Fruit fly (Drosophila melanogaster): ENCODE results near the gene Hira.
"Not testable (repeated sequence)": the region's sequence is repeated elsewhere in the genome, so short reads cannot be mapped to it uniquely, and the experiment has no call there.

The Hira gene

DNA sequence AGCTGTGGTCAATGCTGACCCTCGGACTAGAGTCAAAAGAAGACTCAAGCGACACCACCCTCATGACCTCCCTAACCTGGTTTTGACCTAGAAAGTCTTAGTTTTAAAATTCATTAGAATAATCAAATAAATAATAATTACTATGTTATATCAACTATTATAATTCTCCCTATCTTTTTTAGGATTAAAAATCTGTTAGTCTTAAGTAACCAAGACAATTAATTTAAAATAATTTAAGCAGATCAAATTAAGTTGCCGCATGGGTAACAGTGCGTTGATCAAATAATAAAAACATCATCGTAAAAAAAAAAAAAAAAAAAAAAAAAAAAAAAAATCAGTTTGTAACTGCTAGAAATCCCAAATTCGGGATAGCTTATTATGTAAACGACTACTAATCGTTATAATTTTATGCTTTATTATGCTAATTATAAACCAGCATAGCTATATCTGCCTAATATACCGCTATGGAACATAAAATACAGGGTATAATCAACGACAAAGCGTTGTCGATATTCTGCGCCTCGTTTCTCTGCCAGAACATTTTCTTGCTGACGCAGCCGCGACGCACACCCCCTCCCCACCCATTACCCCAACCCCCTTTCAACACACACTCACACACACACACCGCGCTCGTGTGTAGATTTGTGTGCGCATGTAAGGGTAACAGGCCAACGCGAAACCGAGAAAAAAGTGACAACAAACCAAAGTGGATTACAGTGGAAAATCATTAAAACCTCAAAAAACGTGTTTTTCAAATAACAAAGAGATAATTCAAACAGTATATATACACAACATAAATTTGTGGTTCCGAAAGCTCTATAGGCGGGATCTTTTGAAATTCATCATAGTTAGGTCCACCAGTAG is 18.7 kb upstream of the Hira start (continued):
- TF ChIP-seq stc (GFP tag; IDR thresholded peaks at IDR 0.05) (peak; percentile 60), Awh (GFP tag; IDR thresholded peaks at IDR 0.05) (peak; percentile 55), CG15514 (GFP tag; optimal IDR thresholded peaks at IDR 0.05) (peak; percentile 41), chinmo (GFP tag; IDR thresholded peaks at IDR 0.05; ENCODE audit: partially characterized antibody) (peak; percentile 91), CG2712 (tag; optimal IDR thresholded peaks at IDR 0.05) (peak; percentile 15), slp2 (GFP tag; optimal IDR thresholded peaks at IDR 0.05) (peak; percentile 94), CG17802 (tag; optimal IDR thresholded peaks at IDR 0.05) (peak; percentile 9), CG31365 (tag; optimal IDR thresholded peaks at IDR 0.05) (peak; percentile 56), CG33213 (GFP tag; optimal IDR thresholded peaks at IDR 0.05) (peak; percentile 42), org-1 (GFP tag; optimal IDR thresholded peaks at IDR 0.05) (peak; percentile 83), gcm2 (GFP tag; optimal IDR thresholded peaks at IDR 0.05) (peak; percentile 27), CG12299 (tag; optimal IDR thresholded peaks at IDR 0.05) (peak; percentile 67), fd3F (GFP tag; optimal IDR thresholded peaks at IDR 0.05) (peak; percentile 59), CG11085 (GFP tag; IDR thresholded peaks at IDR 0.05) (peak; percentile 40), MTF-1 (GFP tag; optimal IDR thresholded peaks at IDR 0.05; ENCODE audit: borderline replicate concordance) (peak; percentile 10), CG11093 (GFP tag; IDR thresholded peaks at IDR 0.05) (peak; percentile 51; the same call in 1 of the 3 replicates), CG2120 (GFP tag; optimal IDR thresholded peaks at IDR 0.05) (peak; percentile 77), cg (GFP tag; optimal IDR thresholded peaks at IDR 0.05) (peak; percentile 86), kni (GFP tag; optimal IDR thresholded peaks at IDR 0.05) (peak; percentile 69), CG6689 (GFP tag; IDR thresholded peaks at IDR 0.05) (peak; percentile 56), Aef1 (GFP tag; IDR thresholded peaks at IDR 0.05) (peak; percentile 52), grn (GFP tag; optimal IDR thresholded peaks at IDR 0.05) (peak; percentile 64), zfh1 (GFP tag; IDR thresholded peaks at IDR 0.05) (peak; percentile 79), PHDP (tag; optimal IDR thresholded peaks at IDR 0.05) (peak; percentile 60), CG2199 (GFP tag; IDR thresholded peaks at IDR 0.05) (peak; percentile 54; the same call in 1 of the 3 replicates), CG12659 (GFP tag; optimal IDR thresholded peaks at IDR 0.05) (peak; percentile 63), twi (tag; optimal IDR thresholded peaks at IDR 0.05) (peak; percentile 6), CG10431 (GFP tag; optimal IDR thresholded peaks at IDR 0.05) (peak; percentile 37), CG32772 (GFP tag; IDR thresholded peaks at IDR 0.05) (peak; percentile 62), her (GFP tag; optimal IDR thresholded peaks at IDR 0.05) (peak; percentile 66), CG3281 (GFP tag; optimal IDR thresholded peaks at IDR 0.05) (peak; percentile 72), pnt (GFP tag; optimal IDR thresholded peaks at IDR 0.05) (peak; percentile 93), Oaz (GFP tag; IDR thresholded peaks at IDR 0.05) (peak; percentile 58; the same call in 1 of the 2 replicates), Gsc (GFP tag; IDR thresholded peaks at IDR 0.05) (peak; percentile 55), p53 (GFP tag; optimal IDR thresholded peaks at IDR 0.05) (peak; percentile 84), D19A (tag; optimal IDR thresholded peaks at IDR 0.05) (peak; percentile 97), odd (GFP tag; optimal IDR thresholded peaks at IDR 0.05) (peak; percentile 47), dati (GFP tag; IDR thresholded peaks at IDR 0.05) (peak; percentile 30; the same call in 1 of the 2 replicates), abd-A (tag; optimal IDR thresholded peaks at IDR 0.05) (peak; percentile 63), Nf-YC (tag; optimal IDR thresholded peaks at IDR 0.05) (peak; percentile 51), Side (GFP tag; optimal IDR thresholded peaks at IDR 0.05) (peak; percentile 93), HmgD (GFP tag; optimal IDR thresholded peaks at IDR 0.05) (peak; percentile 23), hkb (GFP tag; IDR thresholded peaks at IDR 0.05) (peak; percentile 49), caup (GFP tag; optimal IDR thresholded peaks at IDR 0.05; ENCODE audit: severe bottlenecking) (peak; percentile 13), Hey (tag; optimal IDR thresholded peaks at IDR 0.05) (peak; percentile 30), CG10274 (GFP tag; optimal IDR thresholded peaks at IDR 0.05) (peak; percentile 38), jumu (GFP tag; optimal IDR thresholded peaks at IDR 0.05) (peak; percentile 94), CG11247 (GFP tag; IDR thresholded peaks at IDR 0.05) (peak; percentile 60)
- not testable (repeated sequence) for TF ChIP-seq hkb (optimal IDR thresholded peaks at IDR 0.05)
